Worm (Caenorhabditis elegans): ENCODE data around the gene ZK1320.3.

ce11 chrII:9624110-9624695 is 36.0 kb downstream of the ZK1320.3 start, which contains the start of the genes dnj-20 and ZK1307.8:
- TF ChIP-seq him-1 (tag; optimal IDR thresholded peaks at IDR 0.05) (no peak), dao-5 (tag; optimal IDR thresholded peaks at IDR 0.05) (no peak)

Data from whole organism, L4/young adult.